Fruit fly (Drosophila melanogaster) whole organism, embryonic: ENCODE data around the gene CG3556.

Source experiments
- CG7271 ChIP-seq: fragments of 200-800 bp; sonication (Bioruptor generic); optimal IDR thresholded peaks from 2 replicates; lab custom pipeline; 2018; ENCODE audit warnings: missing biosample characterization, mild to moderate bottlenecking, missing genetic modification characterization, moderate library complexity
- Dfd ChIP-seq, 2 experiments: fragments of >200 bp; optimal IDR thresholded peaks; 2 replicates each; lab custom pipeline; 2017; ENCODE audit warnings: missing biosample characterization in 2 of 2, missing genetic modification characterization in 2 of 2
- Dip2 ChIP-seq: fragments of 200-800 bp; sonication (Bioruptor generic); IDR thresholded peaks from 2 replicates; pipeline ENCODE4 v1.3.6; 2022; ENCODE audit warnings: missing biosample characterization, missing genetic modification characterization
- Elba2 ChIP-seq: fragments of 200-800 bp; sonication (Bioruptor generic); optimal IDR thresholded peaks from 3 replicates; lab custom pipeline; 2016; ENCODE audit warnings: missing biosample characterization, missing genetic modification characterization
- Hey ChIP-seq: fragments of 200-800 bp; sonication (Bioruptor generic); optimal IDR thresholded peaks from 3 replicates; lab custom pipeline; 2018; ENCODE audit warnings: missing biosample characterization, mild to moderate bottlenecking, missing genetic modification characterization
- Lhr ChIP-seq: fragments of 200-800 bp; sonication (Bioruptor generic); optimal IDR thresholded peaks from 3 replicates; lab custom pipeline; 2017; ENCODE audit warnings: mild to moderate bottlenecking, missing biosample characterization, missing genetic modification reagents, missing genetic modification characterization
- Six4 ChIP-seq: fragments of 200-800 bp; sonication (Bioruptor generic); optimal IDR thresholded peaks from 2 replicates; lab custom pipeline; 2016; ENCODE audit warnings: missing biosample characterization, missing genetic modification characterization
- Sox102F ChIP-seq: fragments of 200-800 bp; sonication (Bioruptor generic); optimal IDR thresholded peaks from 2 replicates; lab custom pipeline; 2018; ENCODE audit warnings: missing biosample characterization, mild to moderate bottlenecking, missing genetic modification characterization, moderate library complexity
- aop ChIP-seq: fragments of 200-800 bp; sonication (Bioruptor generic); IDR thresholded peaks from 2 replicates; pipeline ENCODE4 v1.3.6; 2022; ENCODE audit warnings: missing biosample characterization, missing genetic modification characterization
- insv ChIP-seq, 2 experiments: fragments of 200-800 bp; sonication (Bioruptor generic); optimal IDR thresholded peaks; 3 replicates each; lab custom pipeline; 2016 to 2018; ENCODE audit warnings: missing biosample characterization in 2 of 2, missing genetic modification characterization in 2 of 2
- scrt ChIP-seq: fragments of 200-800 bp; sonication (Bioruptor generic); optimal IDR thresholded peaks from 2 replicates; lab custom pipeline; 2018; ENCODE audit warnings: missing biosample characterization, mild to moderate bottlenecking, missing genetic modification characterization, moderate library complexity
- sim ChIP-seq: fragments of 200-800 bp; sonication (Bioruptor generic); IDR thresholded peaks from 2 replicates; pipeline ENCODE4 v1.3.6; 2022; ENCODE audit warnings: missing biosample characterization, missing genetic modification characterization
- stwl ChIP-seq: fragments of 200-800 bp; sonication (Bioruptor generic); optimal IDR thresholded peaks from 3 replicates; lab custom pipeline; 2018; ENCODE audit warnings: missing biosample characterization, mild to moderate bottlenecking, missing genetic modification characterization, moderate library complexity
- sug ChIP-seq: fragments of 200-800 bp; optimal IDR thresholded peaks from 2 replicates; lab custom pipeline; 2019; ENCODE audit warnings: missing biosample characterization, mild to moderate bottlenecking, missing genetic modification characterization, moderate library complexity

DNA sequence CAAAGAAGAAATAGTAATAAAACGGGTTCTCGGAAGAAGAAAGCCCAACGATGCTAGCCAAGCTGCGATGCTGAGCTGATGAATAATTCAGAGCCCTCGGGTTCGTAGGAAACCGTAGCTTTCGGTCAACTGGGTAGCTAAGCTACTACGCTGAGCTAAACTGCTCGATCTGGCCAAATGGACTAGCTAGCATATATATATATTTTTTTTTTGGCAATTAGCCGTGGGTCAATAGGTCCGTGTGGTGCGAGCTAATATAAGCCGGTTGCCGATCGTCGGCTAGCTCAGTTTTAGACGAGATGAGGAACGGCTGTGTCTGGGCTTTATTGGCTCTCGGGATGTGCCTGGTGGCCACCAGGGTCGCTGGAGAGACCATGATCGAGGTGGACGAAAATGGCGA, 27.7 kb downstream of the CG3556 start, which contains the start of gene CG3546:
- TF ChIP-seq insv (GFP tag; optimal IDR thresholded peaks at IDR 0.05; lab: Kevin White, UChicago) (no peak), Dip2 (GFP tag; lab: Robert Waterston, UW) (no peak), sug (no peak), Six4 (GFP tag; lab: Kevin White, UChicago) (no peak), stwl (tag; lab: Kevin White, UChicago) (no peak), scrt (GFP tag; lab: Kevin White, UChicago) (no peak), Hey (tag; lab: Kevin White, UChicago) (no peak), CG7271 (tag; lab: Kevin White, UChicago) (no peak), Lhr (no peak), Sox102F (no peak), Elba2 (GFP tag; lab: Kevin White, UChicago) (no peak), aop (no peak), Dfd (GFP tag; optimal IDR thresholded peaks at IDR 0.05; lab: Kevin White, UChicago) (no peak), sim (GFP tag; lab: Robert Waterston, UW) (no peak)
